Worm (Caenorhabditis elegans): Measurements from ENCODE around the gene T04C9.1.

DNA sequence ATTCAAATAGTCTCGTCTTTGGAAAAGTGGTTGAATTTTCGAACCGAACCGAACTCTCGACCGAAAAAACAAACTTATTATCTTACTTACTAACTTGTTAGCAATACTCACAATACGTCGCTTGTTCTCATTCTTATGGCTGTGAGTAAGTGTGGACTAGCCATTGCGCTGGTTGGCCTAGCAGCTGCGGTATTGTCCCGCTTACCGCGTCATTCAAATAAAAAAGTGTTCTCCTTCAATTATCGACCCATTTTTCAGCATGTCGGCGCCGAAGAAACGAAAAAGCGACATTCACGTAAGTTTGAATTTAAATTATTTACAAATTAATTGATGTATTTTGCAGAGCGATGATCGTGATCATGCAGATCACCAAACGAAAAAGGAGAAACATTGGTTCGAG, 34.0 kb upstream of the T04C9.1 start:
- TF ChIP-seq fkh-4 (tag; optimal IDR thresholded peaks at IDR 0.05; ENCODE audit: borderline replicate concordance) (no peak), jun-1 (tag; optimal IDR thresholded peaks at IDR 0.05) (no peak), zag-1 (tag; optimal IDR thresholded peaks at IDR 0.05) (no peak), unc-30 (tag; optimal IDR thresholded peaks at IDR 0.05) (no peak), nhr-11 (tag; optimal IDR thresholded peaks at IDR 0.05) (no peak), lin-35 (GFP tag; optimal IDR thresholded peaks at IDR 0.05) (peak; percentile 56 to 90)
